Worm (Caenorhabditis elegans) whole organism, late embryonic: Measurements from ENCODE around the gene ZC190.7.

Experiments
- F13H6.1 ChIP-seq: sonication (generic microtip); optimal IDR thresholded peaks from 2 replicates; lab custom pipeline; 2016; ENCODE audit warnings: missing genetic modification characterization, missing compliant biosample characterization
- K02D7.2 ChIP-seq: sonication (generic microtip); optimal IDR thresholded peaks from 2 replicates; lab custom pipeline; 2017; ENCODE audit warnings: mild to moderate bottlenecking, missing genetic modification characterization, missing compliant biosample characterization
- K09A11.1 ChIP-seq: sonication (generic microtip); optimal IDR thresholded peaks from 2 replicates; lab custom pipeline; 2017; ENCODE audit warnings: antibody characterized with exemption, mild to moderate bottlenecking, missing genetic modification characterization, missing compliant biosample characterization; ENCODE audit not compliant: insufficient read depth
- T23F11.4 ChIP-seq: fragments of 200-800 bp; sonication (Bioruptor generic); optimal IDR thresholded peaks from 2 replicates; lab custom pipeline; 2018; ENCODE audit warnings: mild to moderate bottlenecking, missing genetic modification characterization, missing compliant biosample characterization
- ahr-1 ChIP-seq: sonication (generic microtip); optimal IDR thresholded peaks from 2 replicates; lab custom pipeline; 2016; ENCODE audit warnings: missing genetic modification characterization, missing compliant biosample characterization
- ama-1 ChIP-seq: fragments of 150-350 bp; optimal IDR thresholded peaks from 2 replicates; lab custom pipeline; 2014
- ceh-18 ChIP-seq: sonication (generic microtip); optimal IDR thresholded peaks from 2 replicates; lab custom pipeline; 2016; ENCODE audit warnings: missing genetic modification characterization, missing compliant biosample characterization
- ceh-2 ChIP-seq: sonication (generic microtip); optimal IDR thresholded peaks from 2 replicates; lab custom pipeline; 2016; ENCODE audit warnings: missing genotype, missing genetic modification characterization, missing compliant biosample characterization
- ceh-24 ChIP-seq: sonication (generic microtip); optimal IDR thresholded peaks from 2 replicates; lab custom pipeline; 2016; ENCODE audit warnings: mild to moderate bottlenecking, missing genetic modification characterization, missing compliant biosample characterization
- ceh-30 ChIP-seq: fragments of 150-350 bp; optimal IDR thresholded peaks from 2 replicates; lab custom pipeline; 2014; ENCODE audit warnings: missing biosample characterization, missing genetic modification characterization
- ceh-34 ChIP-seq: sonication (generic microtip); optimal IDR thresholded peaks from 2 replicates; lab custom pipeline; 2016; ENCODE audit warnings: mild to moderate bottlenecking, missing genetic modification characterization, missing compliant biosample characterization
- ceh-45 ChIP-seq: fragments of 200-800 bp; sonication (Bioruptor generic); IDR thresholded peaks from 2 replicates; pipeline ENCODE4 v1.3.6; 2022; ENCODE audit warnings: missing genetic modification reagents, missing genetic modification characterization, missing compliant biosample characterization
- che-1 ChIP-seq: sonication (generic microtip); optimal IDR thresholded peaks from 2 replicates; lab custom pipeline; 2016; ENCODE audit warnings: mild to moderate bottlenecking, missing genetic modification characterization, missing compliant biosample characterization
- dmd-4 ChIP-seq: sonication (generic microtip); optimal IDR thresholded peaks from 2 replicates; lab custom pipeline; 2016; ENCODE audit warnings: borderline replicate concordance, missing genetic modification characterization, missing compliant biosample characterization
- dve-1 ChIP-seq: sonication (generic microtip); optimal IDR thresholded peaks from 2 replicates; lab custom pipeline; 2017; ENCODE audit warnings: antibody characterized with exemption, mild to moderate bottlenecking, missing genetic modification characterization, missing compliant biosample characterization
- elt-2 ChIP-seq: sonication (generic microtip); optimal IDR thresholded peaks from 2 replicates; lab custom pipeline; 2016; ENCODE audit warnings: missing genetic modification reagents, missing genetic modification characterization, missing compliant biosample characterization
- elt-4 ChIP-seq: sonication (generic microtip); optimal IDR thresholded peaks from 2 replicates; lab custom pipeline; 2016; ENCODE audit warnings: missing genetic modification characterization, missing compliant biosample characterization
- ets-4 ChIP-seq: sonication (generic microtip); optimal IDR thresholded peaks from 2 replicates; lab custom pipeline; 2016; ENCODE audit warnings: missing genetic modification characterization, missing compliant biosample characterization
- eyg-1 ChIP-seq: sonication (generic microtip); optimal IDR thresholded peaks from 2 replicates; lab custom pipeline; 2016; ENCODE audit warnings: missing genotype, missing genetic modification characterization, missing compliant biosample characterization
- hlh-30 ChIP-seq: sonication (generic microtip); optimal IDR thresholded peaks from 2 replicates; lab custom pipeline; 2017; ENCODE audit warnings: antibody characterized with exemption, missing genetic modification characterization, missing compliant biosample characterization; ENCODE audit not compliant: insufficient read depth
- hlh-6 ChIP-seq: sonication (generic microtip); optimal IDR thresholded peaks from 2 replicates; lab custom pipeline; 2016; ENCODE audit warnings: missing genotype, missing genetic modification characterization, missing compliant biosample characterization
- hlh-8 ChIP-seq: sonication (generic microtip); optimal IDR thresholded peaks from 2 replicates; lab custom pipeline; 2016; ENCODE audit warnings: missing genotype, missing genetic modification characterization, missing compliant biosample characterization
- lim-6 ChIP-seq: sonication (generic microtip); optimal IDR thresholded peaks from 2 replicates; lab custom pipeline; 2016; ENCODE audit warnings: missing genetic modification characterization, missing compliant biosample characterization
- mec-3 ChIP-seq: sonication (generic microtip); optimal IDR thresholded peaks from 2 replicates; lab custom pipeline; 2016; ENCODE audit warnings: borderline replicate concordance, missing genetic modification characterization, missing compliant biosample characterization
- nfya-1 ChIP-seq: sonication (generic microtip); optimal IDR thresholded peaks from 2 replicates; lab custom pipeline; 2017; ENCODE audit warnings: missing genetic modification characterization, mild to moderate bottlenecking, missing compliant biosample characterization, antibody characterized with exemption, moderate library complexity
- nhr-11 ChIP-seq: fragments of 150-350 bp; optimal IDR thresholded peaks from 2 replicates; lab custom pipeline; 2014; ENCODE audit warnings: missing biosample characterization, missing genetic modification characterization
- pax-1 ChIP-seq: fragments of 150-350 bp; optimal IDR thresholded peaks from 2 replicates; lab custom pipeline; 2014; ENCODE audit warnings: missing biosample characterization, missing genetic modification characterization
- pha-2 ChIP-seq: sonication (generic microtip); optimal IDR thresholded peaks from 2 replicates; lab custom pipeline; 2017; ENCODE audit warnings: mild to moderate bottlenecking, missing genetic modification characterization, missing compliant biosample characterization
- pha-4 ChIP-seq: fragments of 150-350 bp; optimal IDR thresholded peaks from 2 replicates; lab custom pipeline; 2018; ENCODE audit warnings: missing biosample characterization, missing genetic modification reagents, missing genetic modification characterization
- pqm-1 ChIP-seq: sonication (generic microtip); optimal IDR thresholded peaks from 2 replicates; lab custom pipeline; 2016; ENCODE audit warnings: missing genetic modification characterization, missing compliant biosample characterization
- pros-1 ChIP-seq: fragments of 150-350 bp; optimal IDR thresholded peaks from 2 replicates; lab custom pipeline; 2014; ENCODE audit warnings: missing biosample characterization, missing genetic modification reagents, missing genetic modification characterization
- ref-2 ChIP-seq: sonication (generic microtip); optimal IDR thresholded peaks from 2 replicates; lab custom pipeline; 2016; ENCODE audit warnings: missing genetic modification characterization, missing compliant biosample characterization
- rnt-1 ChIP-seq: sonication (generic microtip); optimal IDR thresholded peaks from 2 replicates; lab custom pipeline; 2016; ENCODE audit warnings: missing genetic modification characterization, missing compliant biosample characterization
- sdc-2 ChIP-seq: sonication (generic microtip); optimal IDR thresholded peaks from 2 replicates; lab custom pipeline; 2016; ENCODE audit warnings: missing genotype, missing genetic modification characterization, missing compliant biosample characterization
- sox-2 ChIP-seq: fragments of 200-800 bp; sonication (Bioruptor generic); IDR thresholded peaks from 2 replicates; pipeline ENCODE4 v1.3.6; 2022; ENCODE audit warnings: missing genetic modification reagents, missing genetic modification characterization, missing compliant biosample characterization
- ttx-3 ChIP-seq: sonication (generic microtip); optimal IDR thresholded peaks from 2 replicates; lab custom pipeline; 2016; ENCODE audit warnings: missing genetic modification reagents, missing genetic modification characterization, missing compliant biosample characterization
- unc-3 ChIP-seq, 2 experiments: fragments of 200-800 bp in 1 of 2; sonication (Bioruptor generic) in 1 of 2; sonication (generic microtip) in 1 of 2; conservative IDR thresholded peaks in 1 of 2; optimal IDR thresholded peaks in 1 of 2; 2 replicates each; pipeline versions ENCODE4 v1.3.6 to Lab custom; 2016 to 2022; ENCODE audit warnings: missing compliant biosample characterization in 2 of 2, missing genetic modification characterization in 2 of 2, missing genetic modification reagents in 1 of 2
- unc-42 ChIP-seq: sonication (generic microtip); optimal IDR thresholded peaks from 2 replicates; lab custom pipeline; 2016; ENCODE audit warnings: missing genotype, missing genetic modification characterization, missing compliant biosample characterization
- unc-55 ChIP-seq: sonication (generic microtip); optimal IDR thresholded peaks from 2 replicates; lab custom pipeline; 2017; ENCODE audit warnings: missing biosample characterization, missing genetic modification reagents, missing genetic modification characterization
- unc-86 ChIP-seq: sonication (generic microtip); optimal IDR thresholded peaks from 2 replicates; lab custom pipeline; 2016; ENCODE audit warnings: missing genetic modification characterization, missing compliant biosample characterization
- ztf-16 ChIP-seq: sonication (generic microtip); optimal IDR thresholded peaks from 2 replicates; lab custom pipeline; 2017; ENCODE audit warnings: missing genetic modification characterization, missing compliant biosample characterization

ZC190.7 gene

DNA sequence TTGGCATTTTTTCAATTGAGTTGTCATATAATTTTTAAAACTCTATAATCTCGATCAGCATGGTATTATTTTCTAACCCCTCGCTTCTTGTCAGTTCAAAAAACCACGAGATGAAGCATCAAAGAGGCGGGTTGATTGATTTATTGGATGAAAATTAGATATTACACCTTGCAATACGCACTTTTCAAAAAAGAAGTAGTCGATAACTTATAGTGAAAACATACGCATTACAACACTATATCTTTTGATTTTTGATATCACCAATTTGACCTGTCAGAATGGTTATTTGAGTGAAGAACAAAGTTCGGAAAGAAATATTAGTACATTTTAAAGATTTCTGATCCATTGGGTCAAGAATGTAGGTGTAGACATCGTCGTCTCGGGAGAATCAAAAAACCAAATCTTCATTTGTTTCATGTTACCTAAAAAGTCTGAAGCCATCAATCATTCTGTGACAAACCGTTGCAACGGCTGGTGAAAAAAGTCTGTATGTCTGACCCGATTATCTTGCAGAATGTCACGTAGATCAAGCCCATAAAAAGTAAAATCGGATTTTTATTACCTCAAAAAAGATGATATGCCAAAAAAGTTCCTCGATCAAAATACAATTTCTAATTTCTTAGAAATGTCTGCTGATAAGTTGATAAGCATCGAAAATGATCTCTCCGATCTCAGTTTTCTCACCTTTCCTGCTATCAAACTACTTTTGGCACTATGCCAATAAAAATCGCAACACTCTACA lies 33.4 kb downstream of the ZC190.7 start:
- TF ChIP-seq sox-2 (GFP tag; lab: Robert Waterston, UW), result no peak
- peak; percentile 14 for TF ChIP-seq unc-55 (GFP tag; lab: Kevin White, UChicago)
- TF ChIP-seq, all 69 proteins: peak for 1

- TF ChIP-seq ama-1 (lab: Kevin White, UChicago) (no peak), sdc-2 (tag; lab: Kevin White, UChicago) (no peak), ceh-24 (tag; lab: Kevin White, UChicago) (no peak), hlh-30 (no peak), eyg-1 (tag; lab: Kevin White, UChicago) (no peak), hlh-6 (tag; lab: Kevin White, UChicago) (no peak), ceh-34 (tag; lab: Kevin White, UChicago) (no peak), unc-3 (GFP tag; conservative IDR thresholded peaks at IDR 0.05; lab: Robert Waterston, UW) (no peak), unc-3 (tag; optimal IDR thresholded peaks at IDR 0.05; lab: Kevin White, UChicago) (no peak), ref-2 (no peak), pax-1 (no peak), mec-3 (tag; lab: Kevin White, UChicago) (no peak), pha-4 (no peak), unc-55 (GFP tag; lab: Kevin White, UChicago) (no peak), elt-4 (tag; lab: Kevin White, UChicago) (no peak), ztf-16 (no peak), lim-6 (tag; lab: Kevin White, UChicago) (no peak), F13H6.1 (no peak), unc-86 (tag; lab: Kevin White, UChicago) (no peak), ahr-1 (tag; lab: Kevin White, UChicago) (no peak)
- TF ChIP-seq, all 69 proteins: peak for 0
Measured at ce11 chrV:8652177-8652576, 34.5 kb downstream of the ZC190.7 start.

DNA sequence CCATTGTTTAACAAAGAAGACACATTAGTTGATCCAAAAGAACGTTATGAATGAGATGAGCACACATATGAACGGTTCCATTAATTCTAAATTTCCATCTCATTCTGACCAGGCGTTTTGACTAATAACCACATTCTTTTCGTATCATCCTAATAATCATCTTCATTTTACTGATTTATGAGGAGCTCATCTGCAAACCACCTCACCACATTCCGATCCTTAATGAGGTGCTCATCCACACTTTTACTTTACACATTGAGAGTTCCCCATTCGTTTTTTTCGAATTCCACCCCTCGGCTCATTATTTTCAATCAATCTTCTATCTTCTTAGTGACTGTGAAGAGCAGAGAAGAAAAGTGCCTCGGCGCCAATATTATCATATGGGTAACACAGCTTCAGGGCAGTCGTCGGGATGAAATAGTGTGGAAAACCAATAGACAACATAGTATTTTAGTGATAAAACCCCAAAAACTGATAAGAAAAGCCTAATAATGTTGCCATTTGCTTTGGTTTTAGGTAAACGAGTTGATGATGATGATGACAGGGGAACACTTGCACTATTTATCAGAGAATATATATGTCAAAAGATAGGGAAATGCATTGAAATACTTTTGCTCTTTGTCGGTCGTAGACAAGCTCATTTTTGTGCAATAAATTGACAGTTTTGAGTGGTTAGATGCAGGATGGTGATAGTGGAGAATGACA lies 35.5 kb downstream of the ZC190.7 start:
- TF ChIP-seq ref-2, result no peak
- TF ChIP-seq elt-2, result peak; percentile 98
- no peak for TF ChIP-seq che-1
- TF ChIP-seq eyg-1 (tag; lab: Kevin White, UChicago), result no peak
- no peak for TF ChIP-seq pqm-1
- no peak for TF ChIP-seq nfya-1 (tag; lab: Kevin White, UChicago)
- TF ChIP-seq K02D7.2 (tag; lab: Kevin White, UChicago), result no peak
- TF ChIP-seq rnt-1, result no peak
- TF ChIP-seq F13H6.1, result no peak
- TF ChIP-seq lim-6 (tag; lab: Kevin White, UChicago), result no peak
- no peak for TF ChIP-seq pha-2 (tag; lab: Kevin White, UChicago)
- peak; percentile 18 for TF ChIP-seq dve-1 (tag; lab: Kevin White, UChicago)
- no peak for TF ChIP-seq ceh-2 (tag; lab: Kevin White, UChicago)
- TF ChIP-seq ceh-30, result no peak
- TF ChIP-seq ttx-3 (tag; lab: Kevin White, UChicago), result no peak
- TF ChIP-seq ceh-34 (tag; lab: Kevin White, UChicago), result no peak
- TF ChIP-seq, all 69 proteins: peak for 2

DNA sequence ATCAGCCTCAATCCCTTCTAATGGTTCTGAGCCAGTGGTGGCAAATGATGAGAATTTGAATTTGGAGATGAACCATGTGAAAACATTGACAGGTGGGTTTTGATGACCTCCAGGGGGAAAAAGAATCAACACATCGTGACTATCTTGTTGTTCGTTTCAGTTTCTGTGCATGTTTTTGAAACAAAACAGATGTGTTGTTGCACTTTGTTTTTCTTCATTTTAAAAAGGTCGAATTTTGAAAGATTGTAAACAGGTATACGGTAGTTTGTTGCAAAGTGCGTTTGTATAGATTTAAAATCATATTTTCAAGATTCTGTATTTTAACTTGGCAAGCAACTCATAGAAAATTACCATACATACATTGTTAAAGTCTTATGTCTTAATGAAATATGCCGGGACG lies 36.3 kb downstream of the ZC190.7 start:
- TF ChIP-seq nhr-11, result no peak
- TF ChIP-seq ets-4, result no peak
- no peak for TF ChIP-seq unc-55 (GFP tag; lab: Kevin White, UChicago)
- TF ChIP-seq T23F11.4, result no peak
- TF ChIP-seq unc-42, result no peak
- no peak for TF ChIP-seq sox-2 (GFP tag; lab: Robert Waterston, UW)
- no peak for TF ChIP-seq K09A11.1
- no peak for TF ChIP-seq hlh-8
- TF ChIP-seq ceh-45 (GFP tag; lab: Robert Waterston, UW), result no peak
- TF ChIP-seq ahr-1 (tag; lab: Kevin White, UChicago), result no peak
- TF ChIP-seq ceh-18 (tag; lab: Kevin White, UChicago), result no peak
- no peak for TF ChIP-seq nfya-1 (tag; lab: Kevin White, UChicago)
- no peak for TF ChIP-seq dmd-4 (tag; lab: Kevin White, UChicago)
- TF ChIP-seq pros-1, result no peak
- TF ChIP-seq elt-4 (tag; lab: Kevin White, UChicago), result no peak
